Worm (Caenorhabditis elegans) whole organism, L1 larva: Measurements from ENCODE around the gene npp-9.

Experiments used
- fkh-8 ChIP-seq: sonication (generic microtip); optimal IDR thresholded peaks from 2 replicates; lab custom pipeline; 2016; ENCODE audit warnings: mild to moderate bottlenecking, missing genetic modification characterization, missing compliant biosample characterization
- lin-13 ChIP-seq: fragments of 150-350 bp; optimal IDR thresholded peaks from 2 replicates; lab custom pipeline; 2014; ENCODE audit warnings: missing biosample characterization, missing genetic modification reagents, missing genetic modification characterization
- pqm-1 ChIP-seq: sonication (generic microtip); optimal IDR thresholded peaks from 3 replicates; lab custom pipeline; 2017; ENCODE audit warnings: missing biosample characterization, missing genetic modification characterization
- snu-23 ChIP-seq: sonication (generic microtip); optimal IDR thresholded peaks from 2 replicates; lab custom pipeline; 2016; ENCODE audit warnings: missing genetic modification characterization, missing compliant biosample characterization
- unc-62 ChIP-seq: fragments of 150-350 bp; optimal IDR thresholded peaks from 2 replicates; lab custom pipeline; 2014; ENCODE audit warnings: missing biosample characterization, missing genetic modification reagents, missing genetic modification characterization

DNA sequence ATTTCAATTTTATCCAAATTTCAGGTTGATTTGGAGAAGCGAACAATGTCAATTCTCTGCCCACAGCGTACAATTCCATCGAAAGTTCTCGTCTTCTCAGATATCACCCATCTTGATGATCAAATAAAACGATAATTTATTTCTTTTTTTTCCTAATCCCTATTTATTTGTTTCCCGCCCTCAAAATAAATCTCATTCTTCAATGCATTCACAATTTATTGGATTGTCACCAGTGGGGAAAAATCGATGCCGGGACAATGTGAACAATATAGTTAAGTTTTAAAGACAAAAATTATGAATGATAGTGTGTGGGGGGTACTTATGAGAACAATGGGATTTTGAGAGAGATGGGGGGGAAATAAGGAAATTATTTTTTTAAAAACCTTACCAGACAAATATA, 3.8 kb downstream of the npp-9 start:
- no peak for TF ChIP-seq fkh-8
- no peak for TF ChIP-seq snu-23 (GFP tag; lab: Kevin White, UChicago)
- no peak for TF ChIP-seq lin-13
- no peak for TF ChIP-seq pqm-1 (tag; lab: Kevin White, UChicago)
- TF ChIP-seq unc-62 (GFP tag; lab: Kevin White, UChicago) = no peak
